Worm (Caenorhabditis elegans): ENCODE results near the gene W09D10.4.

- TF ChIP-seq nfya-1 (tag; optimal IDR thresholded peaks at IDR 0.05) (no peak), sox-4 (tag; optimal IDR thresholded peaks at IDR 0.05) (no peak), tbx-2 (tag; optimal IDR thresholded peaks at IDR 0.05) (no peak), pha-4 (tag; optimal IDR thresholded peaks at IDR 0.05) (no peak), mec-3 (tag; optimal IDR thresholded peaks at IDR 0.05; ENCODE audit: borderline replicate concordance) (no peak)
Measured at ce11 chrIII:10678971-10679370, 37.0 kb downstream of the W09D10.4 start, which contains the start of gene Y39A1A.16.
